Worm (Caenorhabditis elegans) whole organism, L4 larva: ENCODE measurements around the gene fipr-13.

Experiments
- D1046.2 ChIP-seq: fragments of 200-800 bp; sonication (Bioruptor generic); IDR thresholded peaks from 2 replicates; pipeline ENCODE4 v1.3.6; 2022; ENCODE audit warnings: missing genetic modification characterization, missing compliant biosample characterization
- F26F4.8 ChIP-seq: fragments of 200-800 bp; sonication (Bioruptor generic); conservative IDR thresholded peaks from 2 replicates; pipeline ENCODE4 v1.3.6; 2022; ENCODE audit warnings: missing genetic modification characterization, missing compliant biosample characterization
- F44E2.7 ChIP-seq: fragments of 200-800 bp; sonication (Bioruptor generic); IDR thresholded peaks from 2 replicates; pipeline ENCODE4 v2.1.2; 2022; ENCODE audit warnings: missing genetic modification characterization, missing compliant biosample characterization
- F49E8.2 ChIP-seq: sonication (generic microtip); optimal IDR thresholded peaks from 2 replicates; lab custom pipeline; 2016; ENCODE audit warnings: missing compliant biosample characterization, mild to moderate bottlenecking, missing genetic modification characterization, borderline replicate concordance
- R02D3.7 ChIP-seq: fragments of 150-350 bp; sonication (generic microtip); optimal IDR thresholded peaks from 3 replicates; lab custom pipeline; 2014; ENCODE audit warnings: missing biosample characterization, missing genetic modification characterization
- T26A8.4 ChIP-seq: fragments of 200-800 bp; sonication (Bioruptor generic); IDR thresholded peaks from 2 replicates; pipeline ENCODE4 v1.3.6; 2022; ENCODE audit warnings: missing genetic modification characterization, missing compliant biosample characterization
- Y48G9A.11 ChIP-seq: fragments of 200-800 bp; sonication (Bioruptor generic); IDR thresholded peaks from 2 replicates; pipeline ENCODE4 v1.3.6; 2022; ENCODE audit warnings: missing genetic modification reagents, missing genetic modification characterization, missing compliant biosample characterization
- aha-1 ChIP-seq: fragments of 150-350 bp; peaks from one replicate; lab custom pipeline; 2014; ENCODE audit warnings: missing biosample characterization, missing genetic modification characterization
- ceh-20 ChIP-seq: fragments of 200-800 bp; sonication (Bioruptor generic); IDR thresholded peaks from 2 replicates; pipeline ENCODE4 v1.3.6; 2022; ENCODE audit warnings: missing genetic modification reagents, missing genetic modification characterization, missing compliant biosample characterization
- ceh-32 ChIP-seq: sonication (generic microtip); optimal IDR thresholded peaks from 2 replicates; lab custom pipeline; 2016; ENCODE audit warnings: mild to moderate bottlenecking, missing genetic modification characterization, missing compliant biosample characterization; ENCODE audit not compliant: poor library complexity
- ceh-62 ChIP-seq: sonication (generic microtip); optimal IDR thresholded peaks from 2 replicates; lab custom pipeline; 2017; ENCODE audit warnings: missing biosample characterization, missing genetic modification characterization
- daf-12 ChIP-seq: fragments of 150-350 bp; optimal IDR thresholded peaks from 2 replicates; lab custom pipeline; 2014; ENCODE audit warnings: missing biosample characterization, missing genetic modification reagents, missing genetic modification characterization
- daf-16 ChIP-seq, 3 experiments: sonication (generic microtip); optimal IDR thresholded peaks; 2 replicates each; lab custom pipeline; 2016 to 2017; ENCODE audit warnings: missing genetic modification characterization in 3 of 3, missing genetic modification reagents in 3 of 3, mild to moderate bottlenecking in 2 of 3, missing compliant biosample characterization in 2 of 3, missing biosample characterization in 1 of 3, moderate library complexity in 1 of 3
- dmd-6 ChIP-seq: fragments of 200-800 bp; sonication (Bioruptor generic); IDR thresholded peaks from 2 replicates; pipeline ENCODE4 v1.3.6; 2022; ENCODE audit warnings: missing genetic modification reagents, missing genetic modification characterization, missing compliant biosample characterization
- dmd-9 ChIP-seq: fragments of 200-800 bp; sonication (Bioruptor generic); IDR thresholded peaks from 2 replicates; pipeline ENCODE4 v1.3.6; 2022; ENCODE audit warnings: missing genetic modification reagents, missing genetic modification characterization, missing compliant biosample characterization
- dpl-1 ChIP-seq: fragments of 150-350 bp; optimal IDR thresholded peaks from 2 replicates; lab custom pipeline; 2014; ENCODE audit warnings: missing biosample characterization, missing genetic modification reagents, missing genetic modification characterization
- dve-1 ChIP-seq: sonication (generic microtip); optimal IDR thresholded peaks from 2 replicates; lab custom pipeline; 2017; ENCODE audit warnings: antibody characterized with exemption, mild to moderate bottlenecking, missing genetic modification characterization, missing compliant biosample characterization; ENCODE audit not compliant: insufficient read depth
- egl-27 ChIP-seq: sonication (generic microtip); optimal IDR thresholded peaks from 3 replicates; lab custom pipeline; 2017; ENCODE audit warnings: missing biosample characterization, missing genetic modification reagents, missing genetic modification characterization
- gei-8 ChIP-seq: fragments of 200-800 bp; sonication (Bioruptor generic); optimal IDR thresholded peaks from 2 replicates; lab custom pipeline; 2018; ENCODE audit warnings: mild to moderate bottlenecking, missing genetic modification characterization, missing compliant biosample characterization
- hlh-11 ChIP-seq: fragments of 200-800 bp; sonication (Bioruptor generic); optimal IDR thresholded peaks from 2 replicates; lab custom pipeline; 2018; ENCODE audit warnings: mild to moderate bottlenecking, missing genetic modification characterization, missing compliant biosample characterization
- hmg-1.1 ChIP-seq: fragments of 200-800 bp; sonication (Bioruptor generic); IDR thresholded peaks from 2 replicates; pipeline ENCODE4 v1.3.6; 2022; ENCODE audit warnings: missing genetic modification reagents, missing genetic modification characterization, missing compliant biosample characterization
- jun-1 ChIP-seq: fragments of 150-350 bp; optimal IDR thresholded peaks from 2 replicates; lab custom pipeline; 2014; ENCODE audit warnings: missing biosample characterization, missing genetic modification reagents, missing genetic modification characterization
- lsy-2 ChIP-seq, 2 experiments: fragments of 150-350 bp in 1 of 2; sonication (generic microtip) in 1 of 2; optimal IDR thresholded peaks; 2 replicates each; lab custom pipeline; 2014 to 2017; ENCODE audit warnings: missing biosample characterization in 2 of 2, missing genetic modification characterization in 2 of 2
- madf-9 ChIP-seq: fragments of 200-800 bp; sonication (Bioruptor generic); conservative IDR thresholded peaks from 2 replicates; pipeline ENCODE4 v1.3.6; 2022; ENCODE audit warnings: missing genetic modification reagents, missing genetic modification characterization, missing compliant biosample characterization
- mdl-1 ChIP-seq, 2 experiments: fragments of 150-350 bp in 1 of 2; sonication (generic microtip) in 1 of 2; optimal IDR thresholded peaks; 2 replicates each; lab custom pipeline; 2014 to 2017; ENCODE audit warnings: missing biosample characterization in 2 of 2, missing genetic modification characterization in 2 of 2
- mep-1 ChIP-seq: fragments of 150-350 bp; sonication (generic microtip); optimal IDR thresholded peaks from 3 replicates; lab custom pipeline; 2014; ENCODE audit warnings: missing biosample characterization, missing genetic modification characterization
- mes-2 ChIP-seq: sonication (generic microtip); optimal IDR thresholded peaks from 2 replicates; lab custom pipeline; 2016; ENCODE audit warnings: missing genotype, mild to moderate bottlenecking, missing genetic modification characterization, missing compliant biosample characterization; ENCODE audit not compliant: poor library complexity, severe bottlenecking
- mxl-2 ChIP-seq: fragments of 200-800 bp; sonication (Bioruptor generic); conservative IDR thresholded peaks from 2 replicates; pipeline ENCODE4 v1.3.6; 2022; ENCODE audit warnings: missing genetic modification reagents, missing genetic modification characterization, missing compliant biosample characterization
- mxl-3 ChIP-seq: fragments of 200-800 bp; sonication (Bioruptor generic); optimal IDR thresholded peaks from 2 replicates; lab custom pipeline; 2018; ENCODE audit warnings: mild to moderate bottlenecking, missing genetic modification characterization, missing compliant biosample characterization
- nhr-11 ChIP-seq: fragments of 150-350 bp; optimal IDR thresholded peaks from 2 replicates; lab custom pipeline; 2014; ENCODE audit warnings: missing biosample characterization, missing genetic modification characterization
- nhr-237 ChIP-seq: sonication (generic microtip); optimal IDR thresholded peaks from 2 replicates; lab custom pipeline; 2017; ENCODE audit warnings: missing biosample characterization, missing genetic modification characterization
- nhr-25 ChIP-seq: sonication (generic microtip); optimal IDR thresholded peaks from 2 replicates; lab custom pipeline; 2017; ENCODE audit warnings: missing genetic modification characterization, mild to moderate bottlenecking, missing compliant biosample characterization, antibody characterized with exemption, moderate library complexity, borderline replicate concordance; ENCODE audit not compliant: insufficient read depth
- nhr-28 ChIP-seq: fragments of 150-350 bp; optimal IDR thresholded peaks from 2 replicates; lab custom pipeline; 2014; ENCODE audit warnings: missing biosample characterization, missing genetic modification characterization
- nhr-41 ChIP-seq: fragments of 200-800 bp; sonication (Bioruptor generic); IDR thresholded peaks from 2 replicates; pipeline ENCODE4 v1.3.6; 2022; ENCODE audit warnings: missing genetic modification reagents, missing genetic modification characterization, missing compliant biosample characterization
- nhr-48 ChIP-seq: sonication (generic microtip); optimal IDR thresholded peaks from 2 replicates; lab custom pipeline; 2016; ENCODE audit warnings: mild to moderate bottlenecking, missing genetic modification characterization, missing compliant biosample characterization
- nhr-6 ChIP-seq: fragments of 150-350 bp; optimal IDR thresholded peaks from 2 replicates; lab custom pipeline; 2014; ENCODE audit warnings: missing biosample characterization, missing genetic modification characterization
- nhr-76 ChIP-seq: fragments of 150-350 bp; optimal IDR thresholded peaks from 2 replicates; lab custom pipeline; 2014; ENCODE audit warnings: missing biosample characterization, missing genetic modification characterization
- pqm-1 ChIP-seq: sonication (generic microtip); optimal IDR thresholded peaks from 2 replicates; lab custom pipeline; 2017; ENCODE audit warnings: missing biosample characterization, missing genetic modification characterization
- rbr-2 ChIP-seq: sonication (generic microtip); optimal IDR thresholded peaks from 2 replicates; lab custom pipeline; 2016; ENCODE audit warnings: missing genotype, missing genetic modification characterization, missing compliant biosample characterization
- spr-3 ChIP-seq: fragments of 200-800 bp; sonication (Bioruptor generic); optimal IDR thresholded peaks from 2 replicates; lab custom pipeline; 2018; ENCODE audit warnings: mild to moderate bottlenecking, missing genetic modification characterization, missing compliant biosample characterization
- tra-1 ChIP-seq: fragments of 200-800 bp; sonication (Bioruptor generic); IDR thresholded peaks from 2 replicates; pipeline ENCODE4 v1.3.6; 2022; ENCODE audit warnings: missing genetic modification reagents, missing genetic modification characterization, missing compliant biosample characterization
- unc-130 ChIP-seq: sonication (generic microtip); optimal IDR thresholded peaks from 2 replicates; lab custom pipeline; 2016; ENCODE audit warnings: missing genetic modification reagents, missing genetic modification characterization, missing compliant biosample characterization
- vab-7 ChIP-seq: fragments of 200-800 bp; sonication (Bioruptor generic); IDR thresholded peaks from 2 replicates; pipeline ENCODE4 v1.3.6; 2022; ENCODE audit warnings: missing genetic modification reagents, missing genetic modification characterization, missing compliant biosample characterization
- zfp-2 ChIP-seq: sonication (generic microtip); optimal IDR thresholded peaks from 2 replicates; lab custom pipeline; 2016; ENCODE audit warnings: mild to moderate bottlenecking, missing genetic modification characterization, missing compliant biosample characterization
- zip-11 ChIP-seq: fragments of 200-800 bp; sonication (Bioruptor generic); IDR thresholded peaks from 2 replicates; pipeline ENCODE4 v1.3.6; 2022; ENCODE audit warnings: missing genetic modification characterization, missing compliant biosample characterization

Gene fipr-13

ce11 chrV:10031384-10032171 is 32.7 kb upstream of the fipr-13 start (continued):
- TF ChIP-seq D1046.2 (GFP tag; lab: Robert Waterston, UW): no peak
- TF ChIP-seq ceh-20 (GFP tag; lab: Robert Waterston, UW): no peak
- no peak for TF ChIP-seq Y48G9A.11
- TF ChIP-seq dpl-1: peak; percentile 88
- no peak for TF ChIP-seq gei-8
- TF ChIP-seq ceh-62 (tag; lab: Kevin White, UChicago): no peak
- no peak for TF ChIP-seq hmg-1.1

ce11 chrV:10035586-10035985 is 28.7 kb upstream of the fipr-13 start:
- TF ChIP-seq rbr-2 (peak; percentile 5), F44E2.7 (GFP tag; lab: Robert Waterston, UW) (no peak), F49E8.2 (tag; lab: Kevin White, UChicago) (no peak), unc-130 (GFP tag; lab: Kevin White, UChicago) (no peak), zip-11 (GFP tag; lab: Robert Waterston, UW) (no peak), daf-12 (no peak), nhr-41 (GFP tag; lab: Robert Waterston, UW) (no peak)

- TF ChIP-seq daf-16 (GFP tag; optimal IDR thresholded peaks at IDR 0.05; lab: Kevin White, UChicago) (peak in 1 of 2 experiments; percentile 43), daf-16 (tag; optimal IDR thresholded peaks at IDR 0.05; lab: Kevin White, UChicago) (peak; percentile 39), mxl-3 (GFP tag; lab: Kevin White, UChicago) (peak; percentile 79), F49E8.2 (tag; lab: Kevin White, UChicago) (no peak), nhr-48 (tag; lab: Kevin White, UChicago) (peak; percentile 14), rbr-2 (peak; percentile 26), nhr-76 (tag; lab: Kevin White, UChicago) (no peak), lsy-2 (tag; optimal IDR thresholded peaks at IDR 0.05; lab: Kevin White, UChicago) (peak in 1 of 2 experiments; percentile 54), R02D3.7 (tag; lab: Kevin White, UChicago) (no peak), hlh-11 (peak; percentile 76), tra-1 (GFP tag; lab: Robert Waterston, UW) (0 out of 2 replicates have a peak, but pooled peaks have one; percentile 45), dmd-6 (GFP tag; lab: Robert Waterston, UW) (peak; percentile 54), madf-9 (0 out of 2 replicates have a peak, but pooled peaks have one; percentile 31), nhr-11 (peak; percentile 43), mdl-1 (tag; optimal IDR thresholded peaks at IDR 0.05; lab: Kevin White, UChicago) (peak in 1 of 2 experiments; percentile 69), aha-1 (tag; lab: Kevin White, UChicago) (peak; percentile 35), zfp-2 (tag; lab: Kevin White, UChicago) (no peak), pqm-1 (tag; lab: Kevin White, UChicago) (no peak), nhr-237 (tag; lab: Kevin White, UChicago) (no peak), F26F4.8 (GFP tag; lab: Robert Waterston, UW) (no peak), dmd-9 (no peak), nhr-6 (tag; lab: Kevin White, UChicago) (peak; percentile 72), vab-7 (GFP tag; lab: Robert Waterston, UW) (no peak), mep-1 (tag; lab: Kevin White, UChicago) (peak; percentile 64), mxl-2 (GFP tag; lab: Robert Waterston, UW) (no peak), ceh-32 (tag; lab: Kevin White, UChicago) (no peak), mes-2 (tag; lab: Kevin White, UChicago) (peak; percentile 30), dpl-1 (peak; percentile 16), nhr-28 (peak; percentile 47), ceh-20 (GFP tag; lab: Robert Waterston, UW) (0 out of 2 replicates have a peak, but pooled peaks have one; percentile 27), spr-3 (GFP tag; lab: Kevin White, UChicago) (no peak), jun-1 (tag; lab: Kevin White, UChicago) (no peak), egl-27 (tag; lab: Kevin White, UChicago) (no peak), dve-1 (tag; lab: Kevin White, UChicago) (peak; percentile 69), hmg-1.1 (peak; percentile 27; the same call in 1 of the 2 replicates), T26A8.4 (GFP tag; lab: Robert Waterston, UW) (0 out of 2 replicates have a peak, but pooled peaks have one; percentile 24), nhr-25 (tag; lab: Kevin White, UChicago) (no peak)
Measured at ce11 chrV:10036275-10036674, 28.0 kb upstream of the fipr-13 start, which contains the start of gene T06E8.2. TSS of gene T06E8.2 (minus strand) at chrV:10036413.
